Worm (Caenorhabditis elegans): ENCODE results near the gene T13C5.9.
A peak's percentile ranks its signal among the peaks of the same experiment; 100 is the strongest.

Gene T13C5.9

DNA sequence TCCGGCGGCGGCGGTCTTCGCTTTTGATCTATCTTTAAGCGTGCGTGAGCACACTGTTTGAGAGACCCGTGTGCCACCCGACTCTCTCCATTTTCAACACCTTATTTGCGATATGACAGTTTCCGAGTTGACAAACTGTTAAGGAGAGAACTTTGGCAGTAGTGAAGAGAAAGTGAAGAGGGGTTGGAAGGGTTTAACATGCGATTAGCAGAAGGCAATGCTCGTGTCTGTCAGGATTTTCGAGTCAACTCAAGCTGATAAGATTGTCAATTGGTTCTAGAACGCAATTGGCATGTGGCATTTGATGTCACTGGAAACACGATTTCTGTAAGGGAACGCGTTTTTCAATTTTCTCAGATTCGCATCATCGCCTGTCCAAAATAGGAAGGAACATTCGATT is 22.7 kb upstream of the T13C5.9 start:
- TF ChIP-seq nhr-80 (tag; optimal IDR thresholded peaks at IDR 0.05) (peak; percentile 30), F55B11.4 (tag; optimal IDR thresholded peaks at IDR 0.05; ENCODE audit: borderline replicate concordance, insufficient read depth) (no peak)

DNA sequence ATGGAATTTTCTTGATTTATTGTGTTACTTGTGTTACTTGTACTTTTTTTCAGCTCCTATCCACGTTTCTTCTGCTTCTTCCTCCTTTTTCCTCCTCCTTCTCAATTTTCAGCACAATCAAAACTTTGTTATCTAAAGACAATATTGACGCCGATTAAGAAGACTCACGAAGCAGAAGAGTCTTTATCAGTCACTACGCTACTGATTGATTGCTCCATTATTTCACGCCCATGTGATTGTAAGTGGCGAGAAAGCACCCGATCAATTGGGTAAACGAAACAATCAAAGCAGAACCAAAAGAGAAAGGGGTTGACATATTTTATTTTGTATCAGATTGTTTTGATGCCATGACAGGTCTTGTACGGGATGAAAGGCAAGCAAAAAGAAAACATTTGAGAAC is 20.8 kb upstream of the T13C5.9 start, which contains the start of gene T25B2.2:
Gene T25B2.2, plus strand, starts transcription at position 392 of the 400 bp plus-strand sequence.
- TF ChIP-seq F23B12.7 (tag; optimal IDR thresholded peaks at IDR 0.05; ENCODE audit: insufficient read depth) = no peak
- no peak for TF ChIP-seq tlf-1 (GFP tag; optimal IDR thresholded peaks at IDR 0.05)
- TF ChIP-seq ztf-6 (GFP tag; IDR thresholded peaks at IDR 0.05) = no peak
- TF ChIP-seq nhr-80 (tag; optimal IDR thresholded peaks at IDR 0.05) = peak; percentile 80
- no peak for TF ChIP-seq lin-40 (tag; optimal IDR thresholded peaks at IDR 0.05)
- TF ChIP-seq ets-4 (GFP tag; optimal IDR thresholded peaks at IDR 0.05) = no peak
- no peak for TF ChIP-seq ztf-28 (GFP tag; IDR thresholded peaks at IDR 0.05)
- TF ChIP-seq Y67H2A.10 (GFP tag; conservative IDR thresholded peaks at IDR 0.05) = no peak

DNA sequence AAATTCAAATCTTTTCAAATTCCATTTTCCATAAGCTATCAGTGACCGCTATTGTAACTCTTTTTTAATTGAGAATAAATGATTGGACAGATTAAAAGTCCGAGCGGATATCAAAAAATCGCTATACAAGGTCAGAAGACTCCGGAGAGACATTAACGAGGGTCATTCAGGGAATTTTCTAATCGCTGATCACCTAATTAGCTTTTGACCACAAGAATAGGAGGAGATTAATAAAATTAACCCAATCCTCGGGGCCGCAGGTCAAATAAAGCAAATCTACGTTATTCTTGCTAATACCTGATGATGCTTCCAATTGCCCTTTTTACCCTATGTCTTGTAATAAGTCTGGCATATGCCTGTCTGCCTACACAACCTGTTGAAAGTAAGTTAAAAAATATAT is 16.4 kb upstream of the T13C5.9 start, which contains the start of gene T25B2.1:
Gene T25B2.1, plus strand, starts transcription at position 301 of the 400 bp plus-strand sequence.
- no peak for TF ChIP-seq Y67H2A.10 (GFP tag; conservative IDR thresholded peaks at IDR 0.05)
- no peak for TF ChIP-seq attf-3 (GFP tag; conservative IDR thresholded peaks at IDR 0.05)
- TF ChIP-seq C17E4.6 (GFP tag; IDR thresholded peaks at IDR 0.05) = no peak
- no peak for TF ChIP-seq hmg-1.2 (GFP tag; IDR thresholded peaks at IDR 0.05)
- no peak for TF ChIP-seq repo-1 (tag; optimal IDR thresholded peaks at IDR 0.05)
- no peak for TF ChIP-seq ceh-91 (GFP tag; IDR thresholded peaks at IDR 0.05)
- TF ChIP-seq ama-1 (optimal IDR thresholded peaks at IDR 0.05) = no peak
- no peak for TF ChIP-seq ama-1 (GFP tag; optimal IDR thresholded peaks at IDR 0.05)
- TF ChIP-seq dpl-1 (GFP tag; optimal IDR thresholded peaks at IDR 0.05) = no peak
- no peak for TF ChIP-seq F22D6.2 (tag; optimal IDR thresholded peaks at IDR 0.05)
- TF ChIP-seq nhr-80 (tag; optimal IDR thresholded peaks at IDR 0.05) = no peak
- no peak for TF ChIP-seq hlh-12 (tag; optimal IDR thresholded peaks at IDR 0.05)
- TF ChIP-seq snpc-4 (GFP tag; optimal IDR thresholded peaks at IDR 0.05) = no peak
- no peak for TF ChIP-seq snpc-4 (tag; optimal IDR thresholded peaks at IDR 0.05)
- TF ChIP-seq F37B4.10 (GFP tag; IDR thresholded peaks at IDR 0.05) = no peak
- TF ChIP-seq unc-130 (GFP tag; optimal IDR thresholded peaks at IDR 0.05) = no peak
- no peak for TF ChIP-seq ets-4 (GFP tag; optimal IDR thresholded peaks at IDR 0.05)
- TF ChIP-seq ceh-58 (GFP tag; IDR thresholded peaks at IDR 0.05) = no peak
- no peak for TF ChIP-seq rpc-1 (optimal IDR thresholded peaks at IDR 0.05)
- no peak for TF ChIP-seq rpc-1 (tag; optimal IDR thresholded peaks at IDR 0.05)
- TF ChIP-seq lin-54 (GFP tag; optimal IDR thresholded peaks at IDR 0.05) = no peak

DNA sequence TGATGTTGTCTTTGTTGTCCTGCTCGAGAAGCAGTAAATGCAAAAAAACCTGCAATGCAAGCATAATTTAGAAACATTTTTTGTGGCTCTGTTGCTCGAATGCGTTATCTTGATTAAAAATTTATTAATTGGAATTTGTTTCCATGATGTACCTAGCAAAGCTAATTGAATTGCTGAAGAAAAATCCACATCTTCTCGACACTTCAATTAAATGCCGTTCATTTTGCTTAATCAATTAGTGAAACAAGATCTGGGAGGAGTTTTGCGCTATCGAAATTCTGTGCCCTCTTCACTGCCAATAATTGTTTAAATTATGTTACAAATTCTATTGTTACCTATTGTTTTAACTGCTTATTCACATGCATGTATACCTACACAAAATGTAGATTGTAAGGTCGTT is 14.2 kb upstream of the T13C5.9 start, which contains the start of gene T25B2.3:
Gene T25B2.3, plus strand, starts transcription at position 301 of the 400 bp plus-strand sequence.
- TF ChIP-seq madf-3 (GFP tag; IDR thresholded peaks at IDR 0.05) (no peak), rpc-1 (optimal IDR thresholded peaks at IDR 0.05) (no peak), rpc-1 (tag; optimal IDR thresholded peaks at IDR 0.05) (no peak), Y53F4B.3 (GFP tag; IDR thresholded peaks at IDR 0.05) (no peak), akir-1 (GFP tag; optimal IDR thresholded peaks at IDR 0.05) (no peak), snpc-1.3 (tag; optimal IDR thresholded peaks at IDR 0.05; ENCODE audit: insufficient read depth) (no peak), rcor-1 (GFP tag; IDR thresholded peaks at IDR 0.05) (no peak), Y79H2A.3 (GFP tag; conservative IDR thresholded peaks at IDR 0.05) (no peak), ztf-26 (tag; optimal IDR thresholded peaks at IDR 0.05) (no peak), zfh-2 (GFP tag; conservative IDR thresholded peaks at IDR 0.05) (no peak)
